Worm (Caenorhabditis elegans): ENCODE results near the gene ndua-12.

DNA sequence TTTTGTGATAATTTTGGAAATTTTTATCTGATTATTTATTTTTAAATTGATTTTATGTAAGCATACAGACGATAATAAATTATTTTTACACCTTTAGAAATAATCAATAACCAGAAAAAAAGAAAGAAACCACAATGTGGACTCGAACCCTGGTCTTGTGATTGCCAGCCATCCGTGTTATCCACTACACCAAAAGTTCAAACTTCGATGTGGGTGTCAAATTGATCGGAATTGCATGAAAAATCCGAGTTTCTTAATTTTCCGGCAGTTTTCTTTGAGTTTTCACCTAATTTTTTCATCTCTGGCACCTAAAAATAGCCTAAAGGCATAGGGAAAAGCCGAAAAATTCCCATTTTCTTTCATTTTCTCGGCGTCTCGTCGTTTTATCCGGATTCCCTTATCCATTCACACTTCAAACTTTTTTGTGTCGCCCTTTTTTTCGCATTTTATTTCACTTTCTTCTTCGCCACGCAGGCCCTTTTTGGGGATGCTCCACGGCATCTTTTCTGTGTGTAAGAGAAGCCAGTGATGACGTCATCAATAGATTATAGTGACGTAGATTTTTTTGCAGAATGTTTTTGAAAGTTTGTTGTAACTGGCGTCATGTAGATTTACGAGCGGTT lies 27.9 kb upstream of the ndua-12 start:
- TF ChIP-seq blmp-1 (tag; optimal IDR thresholded peaks at IDR 0.05; ENCODE audit: insufficient read depth) (no peak), nhr-77 (tag; optimal IDR thresholded peaks at IDR 0.05) (no peak), elt-3 (tag; optimal IDR thresholded peaks at IDR 0.05) (no peak), Y55F3AM.14 (GFP tag; optimal IDR thresholded peaks at IDR 0.05) (no peak), nhr-237 (tag; optimal IDR thresholded peaks at IDR 0.05) (no peak), skn-1 (tag; optimal IDR thresholded peaks at IDR 0.05) (no peak), F13H6.1 (tag; optimal IDR thresholded peaks at IDR 0.05) (no peak), nhr-25 (tag; optimal IDR thresholded peaks at IDR 0.05) (no peak), snpc-4 (tag; optimal IDR thresholded peaks at IDR 0.05) (no peak)
